Fruit fly (Drosophila melanogaster): ENCODE results near the gene TfIIB.
A peak's percentile ranks its signal among the peaks of the same experiment; 100 is the strongest.

TfIIB gene

dm6 chr2L:10442048-10442790, 11.1 kb downstream of the TfIIB start, which contains the start of gene loh (continued):
- TF ChIP-seq CG9437 (GFP tag; optimal IDR thresholded peaks at IDR 0.05) (peak; percentile 76), bcd (GFP tag; optimal IDR thresholded peaks at IDR 0.05) (peak; percentile 55), onecut (GFP tag; IDR thresholded peaks at IDR 0.05) (0 out of 2 replicates have a peak, but pooled peaks have one; percentile 28), Hsf (GFP tag; optimal IDR thresholded peaks at IDR 0.05) (peak; percentile 27), chinmo (GFP tag; IDR thresholded peaks at IDR 0.05; ENCODE audit: partially characterized antibody) (0 out of 4 replicates have a peak, but pooled peaks have one; percentile 19), slbo (GFP tag; IDR thresholded peaks at IDR 0.05) (no peak), Xrp1 (GFP tag; IDR thresholded peaks at IDR 0.05) (peak; percentile 57; the same call in 1 of the 2 replicates), ci (GFP tag; IDR thresholded peaks at IDR 0.05) (peak; percentile 65; the same call in 2 of the 3 replicates), insv (GFP tag; optimal IDR thresholded peaks at IDR 0.05) (no peak), Nf-YA (GFP tag; IDR thresholded peaks at IDR 0.05) (no peak), CG2889 (GFP tag; IDR thresholded peaks at IDR 0.05) (no peak), dpn (GFP tag; optimal IDR thresholded peaks at IDR 0.05) (peak in 1 of 2 experiments; percentile 39), CG9727 (GFP tag; optimal IDR thresholded peaks at IDR 0.05) (peak; percentile 68), esg (GFP tag; conservative IDR thresholded peaks at IDR 0.05) (peak; percentile 25; the same call in 1 of the 2 replicates), ATbp (GFP tag; optimal IDR thresholded peaks at IDR 0.05) (peak; percentile 42), CG2116 (GFP tag; optimal IDR thresholded peaks at IDR 0.05) (no peak), wdn (GFP tag; IDR thresholded peaks at IDR 0.05) (no peak), kah (GFP tag; optimal IDR thresholded peaks at IDR 0.05) (peak; percentile 35), CG11696 (GFP tag; IDR thresholded peaks at IDR 0.05) (peak; percentile 75), Ssrp (tag; optimal IDR thresholded peaks at IDR 0.05) (peak; percentile 63), lilli (GFP tag; optimal IDR thresholded peaks at IDR 0.05) (peak; percentile 22), CG30020 (tag; optimal IDR thresholded peaks at IDR 0.05) (peak; percentile 38), BtbVII (GFP tag; optimal IDR thresholded peaks at IDR 0.05) (peak; percentile 46), CG30403 (GFP tag; optimal IDR thresholded peaks at IDR 0.05) (peak; percentile 62), tio (GFP tag; optimal IDR thresholded peaks at IDR 0.05) (peak; percentile 55), Asciz (GFP tag; optimal IDR thresholded peaks at IDR 0.05) (peak; percentile 60), CG18619 (GFP tag; optimal IDR thresholded peaks at IDR 0.05) (peak; percentile 41), CG2120 (GFP tag; optimal IDR thresholded peaks at IDR 0.05) (peak; percentile 6), ken (GFP tag; IDR thresholded peaks at IDR 0.05) (0 out of 3 replicates have a peak, but pooled peaks have one; percentile 10), cas (GFP tag; IDR thresholded peaks at IDR 0.05) (no peak), oc (tag; optimal IDR thresholded peaks at IDR 0.05) (no peak), CG10366 (GFP tag; IDR thresholded peaks at IDR 0.05) (0 out of 2 replicates have a peak, but pooled peaks have one; percentile 8), Usf (GFP tag; optimal IDR thresholded peaks at IDR 0.05) (peak; percentile 3), phol (tag; optimal IDR thresholded peaks at IDR 0.05) (peak; percentile 73), CG8359 (GFP tag; optimal IDR thresholded peaks at IDR 0.05; ENCODE audit: borderline replicate concordance) (peak; percentile 49), peb (GFP tag; IDR thresholded peaks at IDR 0.05) (0 out of 2 replicates have a peak, but pooled peaks have one; percentile 23), crol (GFP tag; IDR thresholded peaks at IDR 0.05) (peak; percentile 77; the same call in 1 of the 2 replicates), CG4820 (GFP tag; optimal IDR thresholded peaks at IDR 0.05) (peak; percentile 52), seq (GFP tag; IDR thresholded peaks at IDR 0.05) (0 out of 2 replicates have a peak, but pooled peaks have one; percentile 22), CG11695 (GFP tag; IDR thresholded peaks at IDR 0.05) (peak; percentile 49; the same call in 1 of the 3 replicates), stc (GFP tag; IDR thresholded peaks at IDR 0.05) (0 out of 2 replicates have a peak, but pooled peaks have one; percentile 39), Six4 (GFP tag; optimal IDR thresholded peaks at IDR 0.05) (peak; percentile 56), TFAM (GFP tag; optimal IDR thresholded peaks at IDR 0.05) (no peak), CG11723 (GFP tag; optimal IDR thresholded peaks at IDR 0.05) (peak; percentile 53), en (GFP tag; optimal IDR thresholded peaks at IDR 0.05) (no peak), ewg (GFP tag; optimal IDR thresholded peaks at IDR 0.05) (peak; percentile 50), dmrt99B (tag; optimal IDR thresholded peaks at IDR 0.05) (peak; percentile 64), Nf-YC (tag; optimal IDR thresholded peaks at IDR 0.05) (peak; percentile 52), trh (GFP tag; optimal IDR thresholded peaks at IDR 0.05) (peak; percentile 7)
